Worm (Caenorhabditis elegans): ENCODE measurements around the gene C50H2.7.

ce11 chrV:9916665-9917064, 5.9 kb upstream of the C50H2.7 start, which contains the start of gene C50H2.4:
- no peak for TF ChIP-seq nhr-237 (tag; optimal IDR thresholded peaks at IDR 0.05)
- no peak for TF ChIP-seq alr-1 (tag; optimal IDR thresholded peaks at IDR 0.05)
- TF ChIP-seq sem-4 (tag; optimal IDR thresholded peaks at IDR 0.05) = no peak
